Fruit fly (Drosophila melanogaster) whole organism, prepupa: Measurements from ENCODE around the gene CG31465.

ENCODE experiments used
- Blimp-1 ChIP-seq: fragments of 200-800 bp; sonication (Bioruptor generic); optimal IDR thresholded peaks from 3 replicates; lab custom pipeline; 2017; ENCODE audit warnings: missing biosample characterization, missing genetic modification characterization, mild to moderate bottlenecking, moderate library complexity, missing genetic modification reagents
- CG10631 ChIP-seq: fragments of 200-800 bp; sonication (Bioruptor generic); optimal IDR thresholded peaks from 2 replicates; lab custom pipeline; 2016; ENCODE audit warnings: missing biosample characterization, missing genetic modification characterization
- CG10669 ChIP-seq: fragments of 200-800 bp; sonication (Bioruptor generic); optimal IDR thresholded peaks from 3 replicates; lab custom pipeline; 2018; ENCODE audit warnings: missing biosample characterization, mild to moderate bottlenecking, missing genetic modification characterization, moderate library complexity
- CG11762 ChIP-seq: fragments of 200-800 bp; sonication (Bioruptor generic); optimal IDR thresholded peaks from 3 replicates; lab custom pipeline; 2016; ENCODE audit warnings: missing biosample characterization, missing genetic modification characterization; ENCODE audit not compliant: insufficient read depth
- CG11902 ChIP-seq: fragments of 200-800 bp; sonication (Bioruptor generic); optimal IDR thresholded peaks from 3 replicates; lab custom pipeline; 2016; ENCODE audit warnings: missing biosample characterization, missing genetic modification characterization
- CG15336 ChIP-seq: fragments of 200-800 bp; sonication (Bioruptor generic); IDR thresholded peaks from 2 replicates; pipeline ENCODE4 v1.3.6; 2022; ENCODE audit warnings: missing biosample characterization, missing genetic modification characterization
- CG3032 ChIP-seq: fragments of 200-800 bp; optimal IDR thresholded peaks from 2 replicates; lab custom pipeline; 2019; ENCODE audit warnings: missing biosample characterization, mild to moderate bottlenecking, missing genetic modification characterization, moderate library complexity
- CG31627 ChIP-seq: fragments of 200-800 bp; sonication (Bioruptor generic); optimal IDR thresholded peaks from 3 replicates; lab custom pipeline; 2016; ENCODE audit warnings: missing biosample characterization, missing genetic modification characterization
- CG32006 ChIP-seq: fragments of 200-800 bp; sonication (Bioruptor generic); optimal IDR thresholded peaks from 3 replicates; lab custom pipeline; 2017; ENCODE audit warnings: missing biosample characterization, mild to moderate bottlenecking, missing genetic modification characterization
- CG3919 ChIP-seq: fragments of 200-800 bp; sonication (Bioruptor generic); optimal IDR thresholded peaks from 3 replicates; lab custom pipeline; 2016; ENCODE audit warnings: missing biosample characterization, missing genetic modification characterization
- CG4318 ChIP-seq: fragments of 200-800 bp; sonication (Bioruptor generic); optimal IDR thresholded peaks from 3 replicates; lab custom pipeline; 2017; ENCODE audit warnings: missing biosample characterization, mild to moderate bottlenecking, missing genetic modification characterization
- CG6163 ChIP-seq: fragments of 200-800 bp; sonication (Bioruptor generic); IDR thresholded peaks from 3 replicates; pipeline ENCODE4 v1.3.6; 2022; ENCODE audit warnings: missing biosample characterization, missing genetic modification characterization
- CG6276 ChIP-seq: fragments of 200-800 bp; sonication (Bioruptor generic); optimal IDR thresholded peaks from 2 replicates; lab custom pipeline; 2017; ENCODE audit warnings: missing biosample characterization, mild to moderate bottlenecking, missing genetic modification characterization
- CG6792 ChIP-seq: fragments of 200-800 bp; sonication (Bioruptor generic); optimal IDR thresholded peaks from 3 replicates; lab custom pipeline; 2016; ENCODE audit warnings: missing biosample characterization, missing genetic modification characterization
- CG6808 ChIP-seq: fragments of 200-800 bp; sonication (Bioruptor generic); optimal IDR thresholded peaks from 3 replicates; lab custom pipeline; 2017; ENCODE audit warnings: missing biosample characterization, missing genetic modification characterization, mild to moderate bottlenecking, moderate library complexity, missing genetic modification reagents
- CG7368 ChIP-seq: fragments of 200-800 bp; sonication (Bioruptor generic); optimal IDR thresholded peaks from 3 replicates; lab custom pipeline; 2016; ENCODE audit warnings: missing biosample characterization, missing genetic modification characterization
- CG8119 ChIP-seq: fragments of 200-800 bp; sonication (Bioruptor generic); IDR thresholded peaks from 3 replicates; pipeline ENCODE4 v1.3.6; 2022; ENCODE audit warnings: missing biosample characterization, missing genetic modification characterization
- CG8319 ChIP-seq: fragments of 200-800 bp; sonication (Bioruptor generic); optimal IDR thresholded peaks from 3 replicates; lab custom pipeline; 2016; ENCODE audit warnings: missing biosample characterization, missing genetic modification characterization
- CG8632 ChIP-seq: fragments of 200-800 bp; sonication (Bioruptor generic); optimal IDR thresholded peaks from 3 replicates; lab custom pipeline; 2016; ENCODE audit warnings: missing biosample characterization, missing genetic modification characterization
- CG9139 ChIP-seq: fragments of 200-800 bp; sonication (Bioruptor generic); optimal IDR thresholded peaks from 3 replicates; lab custom pipeline; 2017; ENCODE audit warnings: missing biosample characterization, mild to moderate bottlenecking, missing genetic modification characterization
- Eip75B ChIP-seq: fragments of 200-800 bp; sonication (Bioruptor generic); optimal IDR thresholded peaks from 3 replicates; lab custom pipeline; 2016; ENCODE audit warnings: missing biosample characterization, missing genetic modification characterization
- Eip78C ChIP-seq: fragments of 200-800 bp; sonication (Bioruptor generic); peaks from one replicate; lab custom pipeline; 2016; ENCODE audit warnings: missing biosample characterization, missing genetic modification characterization
- Eip93F ChIP-seq: fragments of 200-800 bp; sonication (Bioruptor generic); optimal IDR thresholded peaks from 2 replicates; lab custom pipeline; 2016; ENCODE audit warnings: missing biosample characterization, mild to moderate bottlenecking, missing genetic modification characterization
- Ets21C ChIP-seq: fragments of 200-800 bp; sonication (Bioruptor generic); optimal IDR thresholded peaks from 3 replicates; lab custom pipeline; 2016; ENCODE audit warnings: missing biosample characterization, missing genetic modification characterization
- Ets96B ChIP-seq: fragments of 200-800 bp; optimal IDR thresholded peaks from 2 replicates; lab custom pipeline; 2019; ENCODE audit warnings: missing biosample characterization, mild to moderate bottlenecking, missing genetic modification characterization, moderate library complexity
- Hr38 ChIP-seq: sonication (Bioruptor generic); optimal IDR thresholded peaks from 2 replicates; lab custom pipeline; 2016; ENCODE audit warnings: missing biosample characterization, missing genetic modification characterization
- Hr39 ChIP-seq: fragments of 200-800 bp; sonication (Bioruptor generic); optimal IDR thresholded peaks from 2 replicates; lab custom pipeline; 2016; ENCODE audit warnings: missing biosample characterization, missing genetic modification characterization
- Hr4 ChIP-seq: fragments of 200-800 bp; sonication (Bioruptor generic); optimal IDR thresholded peaks from 3 replicates; lab custom pipeline; 2016; ENCODE audit warnings: missing biosample characterization, missing genetic modification characterization
- Lpt ChIP-seq: fragments of 200-800 bp; sonication (Bioruptor generic); optimal IDR thresholded peaks from 3 replicates; lab custom pipeline; 2016; ENCODE audit warnings: missing biosample characterization, missing genetic modification characterization
- Met ChIP-seq: fragments of 200-800 bp; sonication (Bioruptor generic); optimal IDR thresholded peaks from 3 replicates; lab custom pipeline; 2016; ENCODE audit warnings: missing biosample characterization, missing genetic modification characterization
- OdsH ChIP-seq: fragments of 200-800 bp; sonication (Bioruptor generic); optimal IDR thresholded peaks from 3 replicates; lab custom pipeline; 2016; ENCODE audit warnings: missing biosample characterization, missing genetic modification characterization
- Sox102F ChIP-seq: fragments of 200-800 bp; sonication (Bioruptor generic); optimal IDR thresholded peaks from 2 replicates; lab custom pipeline; 2016; ENCODE audit warnings: missing biosample characterization, mild to moderate bottlenecking, missing genetic modification characterization
- Sox14 ChIP-seq: fragments of 200-800 bp; sonication (Bioruptor generic); optimal IDR thresholded peaks from 3 replicates; lab custom pipeline; 2016; ENCODE audit warnings: missing biosample characterization, missing genetic modification characterization
- achi ChIP-seq: fragments of 200-800 bp; sonication (Bioruptor generic); optimal IDR thresholded peaks from 3 replicates; lab custom pipeline; 2016; ENCODE audit warnings: missing biosample characterization, missing genetic modification characterization
- acj6 ChIP-seq: fragments of 200-800 bp; sonication (Bioruptor generic); optimal IDR thresholded peaks from 3 replicates; lab custom pipeline; 2016; ENCODE audit warnings: missing biosample characterization, missing genetic modification characterization
- cyc ChIP-seq: fragments of 200-800 bp; sonication (Bioruptor generic); optimal IDR thresholded peaks from 3 replicates; lab custom pipeline; 2016; ENCODE audit warnings: missing biosample characterization, missing genetic modification characterization
- dsx ChIP-seq: fragments of 200-800 bp; optimal IDR thresholded peaks from 3 replicates; lab custom pipeline; 2019; ENCODE audit warnings: missing biosample characterization, mild to moderate bottlenecking, missing genetic modification characterization, moderate library complexity; ENCODE audit not compliant: poor library complexity, severe bottlenecking
- eg ChIP-seq: fragments of 200-800 bp; sonication (Bioruptor generic); IDR thresholded peaks from 3 replicates; pipeline ENCODE4 v1.3.6; 2022; ENCODE audit warnings: missing biosample characterization, missing genetic modification characterization
- esn ChIP-seq: fragments of 200-800 bp; sonication (Bioruptor generic); optimal IDR thresholded peaks from 2 replicates; lab custom pipeline; 2016; ENCODE audit warnings: missing biosample characterization, mild to moderate bottlenecking, missing genetic modification characterization, moderate library complexity
- fd59A ChIP-seq: fragments of 200-800 bp; sonication (Bioruptor generic); optimal IDR thresholded peaks from 2 replicates; lab custom pipeline; 2017; ENCODE audit warnings: missing biosample characterization, mild to moderate bottlenecking, missing genetic modification characterization, missing genetic modification reagents
- fkh ChIP-seq: fragments of 200-800 bp; sonication (Bioruptor generic); optimal IDR thresholded peaks from 3 replicates; lab custom pipeline; 2017; ENCODE audit warnings: missing biosample characterization, mild to moderate bottlenecking, missing genetic modification characterization, moderate library complexity
- lz ChIP-seq: fragments of 200-800 bp; sonication (Bioruptor generic); optimal IDR thresholded peaks from 3 replicates; lab custom pipeline; 2016; ENCODE audit warnings: missing biosample characterization, missing genetic modification characterization
- net ChIP-seq: fragments of 200-800 bp; sonication (Bioruptor generic); optimal IDR thresholded peaks from 3 replicates; lab custom pipeline; 2016; ENCODE audit warnings: missing biosample characterization, missing genetic modification characterization
- pdm3 ChIP-seq: fragments of 200-800 bp; sonication (Bioruptor generic); optimal IDR thresholded peaks from 3 replicates; lab custom pipeline; 2016; ENCODE audit warnings: missing biosample characterization, missing genetic modification characterization
- svp ChIP-seq: fragments of 200-800 bp; sonication (Bioruptor generic); peaks from one replicate; lab custom pipeline; 2016; ENCODE audit warnings: missing biosample characterization, missing genetic modification characterization
- vri ChIP-seq: fragments of 200-800 bp; sonication (Bioruptor generic); optimal IDR thresholded peaks from 3 replicates; lab custom pipeline; 2016; ENCODE audit warnings: missing biosample characterization, mild to moderate bottlenecking, missing genetic modification characterization

The CG31465 gene

DNA sequence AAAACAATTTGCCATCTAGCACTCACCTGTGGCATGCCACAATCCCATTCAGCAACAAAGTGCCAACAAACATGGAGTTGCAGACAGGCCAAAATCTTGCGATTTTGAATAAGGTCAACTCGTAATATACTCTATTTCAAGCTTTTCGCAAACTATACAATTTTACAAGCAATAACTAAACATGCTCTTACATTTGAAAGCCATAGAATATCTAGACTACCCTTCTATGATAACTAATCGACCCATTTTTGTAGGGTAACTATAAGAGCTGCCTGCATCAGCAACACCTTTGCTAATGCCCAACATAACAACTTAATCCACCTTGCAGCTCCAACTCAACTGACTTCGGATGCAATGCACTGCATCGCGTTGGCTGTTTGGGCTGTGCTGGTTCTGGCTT, 39.9 kb downstream of the CG31465 start (continued):
- TF ChIP-seq Ets21C (GFP tag; lab: Kevin White, UChicago) (no peak), eg (GFP tag; lab: Robert Waterston, UW) (0 out of 3 replicates have a peak, but pooled peaks have one; percentile 32), Hr38 (no peak), CG6163 (GFP tag; lab: Robert Waterston, UW) (peak; percentile 49; the same call in 1 of the 3 replicates), pdm3 (GFP tag; lab: Kevin White, UChicago) (no peak), CG4318 (no peak), CG3919 (GFP tag; lab: Kevin White, UChicago) (peak; percentile 44), Ets96B (no peak), acj6 (no peak), CG10631 (GFP tag; lab: Kevin White, UChicago) (peak; percentile 51), CG6808 (GFP tag; lab: Kevin White, UChicago) (no peak), CG15336 (GFP tag; lab: Robert Waterston, UW) (no peak), achi (GFP tag; lab: Kevin White, UChicago) (no peak), CG31627 (GFP tag; lab: Kevin White, UChicago) (no peak)

DNA sequence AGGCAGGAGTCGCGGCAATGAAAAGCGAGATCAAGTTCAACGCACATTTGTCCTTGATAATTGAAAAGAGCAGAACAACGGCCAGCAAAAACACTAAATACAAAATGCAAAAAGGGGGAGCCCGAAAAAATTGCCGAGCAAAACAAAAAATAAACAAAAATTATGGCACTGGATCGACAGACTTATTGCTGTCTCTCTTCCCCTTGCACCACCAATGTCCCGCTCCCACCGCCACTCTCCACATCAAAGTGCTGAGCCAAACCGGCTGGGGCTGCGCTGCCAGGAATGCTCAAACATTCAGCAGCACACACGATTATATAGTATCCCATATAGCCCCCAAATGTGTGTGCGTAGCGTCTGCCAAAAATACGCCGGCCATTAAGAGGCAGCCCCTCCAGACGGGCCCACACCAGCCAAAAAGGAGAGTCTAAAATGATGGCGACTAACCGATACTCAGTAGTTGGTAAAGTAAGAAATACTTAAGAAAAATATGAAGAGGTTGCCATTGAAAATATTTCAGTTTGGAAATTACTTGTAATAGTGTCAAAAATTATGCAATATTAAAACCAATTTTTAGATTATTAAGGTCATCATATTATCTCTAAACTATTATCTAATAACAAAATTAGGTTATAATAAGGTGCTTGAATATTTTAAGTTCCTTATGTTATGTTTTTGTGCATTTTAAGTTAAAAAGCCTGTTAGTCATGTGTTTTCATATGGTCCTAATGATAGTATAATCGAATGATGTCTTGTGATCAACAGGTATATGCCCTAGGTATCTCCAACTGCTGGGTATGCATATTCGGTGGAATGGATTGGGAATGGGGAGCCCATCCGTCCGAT, 41.0 kb downstream of the CG31465 start:
- TF ChIP-seq Eip78C (GFP tag; lab: Kevin White, UChicago) (peak; percentile 91), CG6276 (GFP tag; lab: Kevin White, UChicago) (peak; percentile 15), cyc (GFP tag; lab: Kevin White, UChicago) (peak; percentile 26), CG3919 (GFP tag; lab: Kevin White, UChicago) (peak; percentile 65), CG8319 (GFP tag; lab: Kevin White, UChicago) (peak; percentile 46), Sox102F (peak; percentile 67), CG6163 (GFP tag; lab: Robert Waterston, UW) (0 out of 3 replicates have a peak, but pooled peaks have one; percentile 53), CG11902 (GFP tag; lab: Kevin White, UChicago) (peak; percentile 38), CG10631 (GFP tag; lab: Kevin White, UChicago) (peak; percentile 84), dsx (GFP tag; lab: Kevin White, UChicago) (peak; percentile 71), CG7368 (GFP tag; lab: Kevin White, UChicago) (peak; percentile 28), lz (GFP tag; lab: Kevin White, UChicago) (peak; percentile 83), CG6808 (GFP tag; lab: Kevin White, UChicago) (peak; percentile 86), CG11762 (GFP tag; lab: Kevin White, UChicago) (peak; percentile 66), Sox14 (GFP tag; lab: Kevin White, UChicago) (peak; percentile 76), CG3032 (peak; percentile 82), CG4318 (peak; percentile 38), OdsH (GFP tag; lab: Kevin White, UChicago) (peak; percentile 60), Blimp-1 (GFP tag; lab: Kevin White, UChicago) (peak; percentile 64), CG32006 (peak; percentile 70), esn (GFP tag; lab: Kevin White, UChicago) (peak; percentile 86), pdm3 (GFP tag; lab: Kevin White, UChicago) (peak; percentile 75), Eip93F (no peak), net (GFP tag; lab: Kevin White, UChicago) (peak; percentile 42), Hr38 (no peak), CG8119 (GFP tag; lab: Robert Waterston, UW) (peak; percentile 23; the same call in 1 of the 3 replicates), fkh (GFP tag; lab: Kevin White, UChicago) (no peak), Ets21C (GFP tag; lab: Kevin White, UChicago) (peak; percentile 27), eg (GFP tag; lab: Robert Waterston, UW) (no peak), CG15336 (GFP tag; lab: Robert Waterston, UW) (peak; percentile 38; the same call in 1 of the 2 replicates), svp (GFP tag; lab: Kevin White, UChicago) (peak; percentile 89), Hr39 (GFP tag; lab: Kevin White, UChicago) (peak; percentile 52), Met (GFP tag; lab: Kevin White, UChicago) (peak; percentile 78), Lpt (no peak), acj6 (peak; percentile 74), CG6792 (GFP tag; lab: Kevin White, UChicago) (peak; percentile 71), Eip75B (GFP tag; lab: Kevin White, UChicago) (peak; percentile 74), CG9139 (peak; percentile 32), CG10669 (GFP tag; lab: Kevin White, UChicago) (peak; percentile 71), CG8632 (GFP tag; lab: Kevin White, UChicago) (peak; percentile 74), fd59A (peak; percentile 85), vri (GFP tag; lab: Kevin White, UChicago) (peak; percentile 62), Hr4 (GFP tag; lab: Kevin White, UChicago) (peak; percentile 54)
